Fruit fly (Drosophila melanogaster) whole organism, adult: Measurements from ENCODE around the gene Snoo.

Experiments
- CG11617 ChIP-seq: fragments of 200-800 bp; sonication (Bioruptor generic); optimal IDR thresholded peaks from 2 replicates; lab custom pipeline; 2017; ENCODE audit warnings: mild to moderate bottlenecking, missing biosample characterization, missing genetic modification reagents, missing genetic modification characterization
- CG12768 ChIP-seq: fragments of 200-800 bp; sonication (Bioruptor generic); optimal IDR thresholded peaks from 2 replicates; lab custom pipeline; 2017; ENCODE audit warnings: missing biosample characterization, missing genetic modification characterization, mild to moderate bottlenecking, moderate library complexity, missing genetic modification reagents
- CG14711 ChIP-seq: fragments of 200-800 bp; sonication (Bioruptor generic); optimal IDR thresholded peaks from 2 replicates; lab custom pipeline; 2018; ENCODE audit warnings: missing biosample characterization, mild to moderate bottlenecking, missing genetic modification characterization, moderate library complexity
- CG1620 ChIP-seq: fragments of 200-800 bp; sonication (Bioruptor generic); optimal IDR thresholded peaks from 2 replicates; lab custom pipeline; 2016; ENCODE audit warnings: missing biosample characterization, missing genetic modification characterization
- CG33017 ChIP-seq: fragments of 200-800 bp; sonication (Bioruptor generic); optimal IDR thresholded peaks from 2 replicates; lab custom pipeline; 2018; ENCODE audit warnings: missing biosample characterization, mild to moderate bottlenecking, missing genetic modification characterization, moderate library complexity
- CG5204 ChIP-seq: fragments of 200-800 bp; sonication (Bioruptor generic); optimal IDR thresholded peaks from 2 replicates; lab custom pipeline; 2016; ENCODE audit warnings: missing biosample characterization, missing genetic modification characterization
- CG7045 ChIP-seq: fragments of 200-800 bp; sonication (Bioruptor generic); optimal IDR thresholded peaks from 2 replicates; lab custom pipeline; 2017; ENCODE audit warnings: missing biosample characterization, mild to moderate bottlenecking, missing genetic modification characterization
- CG7101 ChIP-seq: fragments of 200-800 bp; sonication (Bioruptor generic); optimal IDR thresholded peaks from 2 replicates; lab custom pipeline; 2018; ENCODE audit warnings: missing biosample characterization, mild to moderate bottlenecking, missing genetic modification characterization, moderate library complexity
- Clk ChIP-seq: fragments of 200-800 bp; sonication (Bioruptor generic); optimal IDR thresholded peaks from 2 replicates; lab custom pipeline; 2017; ENCODE audit warnings: missing biosample characterization, missing genetic modification characterization
- Crg-1 ChIP-seq: fragments of 200-800 bp; sonication (Bioruptor generic); optimal IDR thresholded peaks from 2 replicates; lab custom pipeline; 2016; ENCODE audit warnings: missing biosample characterization, missing genetic modification characterization
- Hr96 ChIP-seq: fragments of 200-800 bp; sonication (Bioruptor generic); optimal IDR thresholded peaks from 2 replicates; lab custom pipeline; 2016; ENCODE audit warnings: missing biosample characterization, missing genetic modification characterization
- Mnt ChIP-seq: fragments of 200-800 bp; sonication (Bioruptor generic); optimal IDR thresholded peaks from 2 replicates; lab custom pipeline; 2016; ENCODE audit warnings: missing biosample characterization, mild to moderate bottlenecking, missing genetic modification characterization
- bab1 ChIP-seq: fragments of 200-800 bp; sonication (Bioruptor generic); optimal IDR thresholded peaks from 3 replicates; lab custom pipeline; 2019; ENCODE audit warnings: missing biosample characterization, mild to moderate bottlenecking, missing genetic modification characterization, moderate library complexity
- cic ChIP-seq: fragments of 200-800 bp; sonication (Bioruptor generic); optimal IDR thresholded peaks from 2 replicates; lab custom pipeline; 2017; ENCODE audit warnings: missing biosample characterization, mild to moderate bottlenecking, missing genetic modification characterization, moderate library complexity
- cnc ChIP-seq, 2 experiments: fragments of >200 bp; optimal IDR thresholded peaks; 2 replicates each; lab custom pipeline; 2017
- kay ChIP-seq: fragments of 200-800 bp; sonication (Bioruptor generic); peaks from one replicate; lab custom pipeline; 2016; ENCODE audit warnings: missing biosample characterization, missing genetic modification characterization, borderline replicate concordance
- ovo ChIP-seq: fragments of 200-800 bp; sonication (Bioruptor generic); optimal IDR thresholded peaks from 2 replicates; lab custom pipeline; 2016; ENCODE audit warnings: missing biosample characterization, missing genetic modification characterization
- pad ChIP-seq: fragments of 200-800 bp; sonication (Bioruptor generic); optimal IDR thresholded peaks from 3 replicates; lab custom pipeline; 2017; ENCODE audit warnings: missing biosample characterization, missing genetic modification characterization, mild to moderate bottlenecking, moderate library complexity, missing genetic modification reagents
- tj ChIP-seq: fragments of 200-800 bp; sonication (Bioruptor generic); optimal IDR thresholded peaks from 3 replicates; lab custom pipeline; 2017; ENCODE audit warnings: missing biosample characterization, mild to moderate bottlenecking, missing genetic modification characterization, moderate library complexity
- toe ChIP-seq: fragments of 200-800 bp; sonication (Bioruptor generic); optimal IDR thresholded peaks from 2 replicates; lab custom pipeline; 2016; ENCODE audit warnings: missing biosample characterization, missing genetic modification characterization

Snoo gene

DNA sequence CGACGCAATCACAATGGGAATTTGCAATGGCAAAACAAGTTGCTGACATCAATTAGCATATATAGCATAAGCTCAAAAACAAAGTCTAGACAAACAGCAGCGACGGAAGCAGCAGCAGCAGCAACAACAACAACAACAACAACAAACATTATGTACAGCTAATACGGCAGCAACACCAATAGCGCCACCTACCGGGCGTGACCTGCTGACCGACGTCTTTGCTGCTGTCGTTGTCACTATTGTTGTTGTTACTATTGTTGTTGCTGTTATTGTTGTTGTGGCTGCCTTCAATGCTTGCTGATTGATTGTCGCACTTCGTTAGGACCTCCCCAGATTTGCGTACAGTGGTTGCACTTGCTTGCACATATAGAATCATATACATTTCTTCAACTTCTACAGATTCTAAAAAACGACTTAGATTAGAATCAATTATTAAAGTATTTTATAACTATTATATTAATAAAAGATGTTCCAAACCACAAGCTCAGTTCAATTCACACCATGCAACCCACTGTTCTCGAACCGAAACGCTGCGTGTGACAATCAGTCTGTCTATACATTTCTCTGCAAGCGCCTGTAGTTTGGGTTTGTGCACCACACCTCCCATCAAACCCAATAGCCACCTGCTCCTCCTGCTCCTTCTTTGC, 30.5 kb downstream of the Snoo start:
- no peak for TF ChIP-seq CG1620 (GFP tag; lab: Kevin White, UChicago)

DNA sequence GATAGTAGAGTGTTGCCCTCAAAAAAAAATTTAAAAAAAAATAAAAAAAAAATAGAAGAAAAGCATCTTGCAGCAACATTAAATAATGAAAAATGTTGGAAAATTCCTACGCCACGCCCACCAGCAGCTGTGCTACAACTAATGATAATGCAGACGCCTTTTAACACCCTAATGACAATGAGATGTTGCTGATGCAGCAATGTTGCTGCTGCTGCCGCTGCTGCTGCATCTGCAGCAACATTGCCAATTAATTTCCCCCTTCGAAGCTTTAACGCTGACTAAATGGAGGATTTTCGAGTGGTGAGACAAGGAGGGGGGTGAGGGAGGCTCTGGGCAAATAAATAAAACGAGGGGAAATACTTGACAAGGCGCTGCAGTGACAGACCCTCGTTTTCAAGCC, 31.6 kb downstream of the Snoo start:
- TF ChIP-seq CG7045 (no peak), kay (GFP tag; lab: Kevin White, UChicago) (peak; percentile 58)

DNA sequence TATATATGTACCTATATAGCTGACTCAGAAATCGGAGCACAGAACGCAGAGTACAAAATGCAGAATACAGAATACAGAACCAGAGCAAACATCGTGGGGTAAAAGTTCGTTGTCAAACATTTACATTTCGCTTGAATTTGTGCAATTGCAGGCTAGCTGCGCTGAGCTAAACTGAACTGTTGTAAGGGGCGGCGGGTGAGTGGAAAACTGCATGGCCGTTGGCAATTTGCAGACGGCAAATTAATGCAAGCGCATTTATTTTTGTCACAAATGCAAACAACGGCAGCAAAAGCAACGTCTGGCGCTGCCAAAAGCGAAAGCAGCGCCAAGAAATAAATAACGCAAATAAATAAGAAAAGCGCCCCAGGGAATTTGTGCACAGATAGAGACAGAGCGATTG, 32.1 kb downstream of the Snoo start:
- TF ChIP-seq bab1 (GFP tag; lab: Kevin White, UChicago) = no peak
- TF ChIP-seq CG1620 (GFP tag; lab: Kevin White, UChicago) = no peak
- TF ChIP-seq pad (GFP tag; lab: Kevin White, UChicago) = peak; percentile 44
- peak; percentile 84 for TF ChIP-seq CG12768 (GFP tag; lab: Kevin White, UChicago)
- TF ChIP-seq cic = no peak
- TF ChIP-seq Clk (GFP tag; lab: Kevin White, UChicago) = peak; percentile 3
- no peak for TF ChIP-seq Crg-1
- TF ChIP-seq toe (GFP tag; lab: Kevin White, UChicago) = peak; percentile 5
- TF ChIP-seq CG5204 (GFP tag; lab: Kevin White, UChicago) = peak; percentile 4
- TF ChIP-seq Mnt (GFP tag; lab: Kevin White, UChicago) = no peak
- no peak for TF ChIP-seq CG7045
- TF ChIP-seq kay (GFP tag; lab: Kevin White, UChicago) = no peak
- TF ChIP-seq CG14711 = no peak
- TF ChIP-seq CG7101 (tag; lab: Kevin White, UChicago) = no peak
- TF ChIP-seq ovo (GFP tag; lab: Kevin White, UChicago) = no peak
- peak; percentile 98 for TF ChIP-seq tj
- peak; percentile 50 for TF ChIP-seq CG33017 (tag; lab: Kevin White, UChicago)
- peak; percentile 36 for TF ChIP-seq Hr96 (GFP tag; lab: Kevin White, UChicago)
- no peak for TF ChIP-seq CG11617 (GFP tag; lab: Kevin White, UChicago)
- TF ChIP-seq cnc (optimal IDR thresholded peaks at IDR 0.05; lab: Kevin White, UChicago) = no peak

DNA sequence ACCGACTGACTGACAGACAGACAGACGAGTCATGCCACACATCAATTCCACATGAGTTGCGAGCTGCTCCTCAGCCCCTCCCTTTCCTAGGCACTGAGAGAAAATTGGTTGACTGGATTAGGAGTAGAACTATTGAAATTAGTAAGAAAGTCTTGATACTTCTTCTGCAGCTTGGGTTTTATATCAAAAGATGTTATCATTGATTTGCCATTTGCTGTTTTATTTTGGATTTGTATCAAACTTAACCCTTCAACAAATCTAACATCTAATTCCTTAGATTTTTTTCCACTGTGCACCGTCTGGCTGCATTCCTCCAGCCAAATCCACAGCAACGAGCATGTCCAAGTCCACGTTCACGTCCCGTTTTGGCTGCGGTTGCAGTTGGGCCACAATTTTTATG, 34.2 kb downstream of the Snoo start:
- no peak for TF ChIP-seq CG5204 (GFP tag; lab: Kevin White, UChicago)
- TF ChIP-seq pad (GFP tag; lab: Kevin White, UChicago) = no peak
- TF ChIP-seq Hr96 (GFP tag; lab: Kevin White, UChicago) = no peak
- no peak for TF ChIP-seq CG33017 (tag; lab: Kevin White, UChicago)
- no peak for TF ChIP-seq toe (GFP tag; lab: Kevin White, UChicago)
- TF ChIP-seq CG12768 (GFP tag; lab: Kevin White, UChicago) = no peak

DNA sequence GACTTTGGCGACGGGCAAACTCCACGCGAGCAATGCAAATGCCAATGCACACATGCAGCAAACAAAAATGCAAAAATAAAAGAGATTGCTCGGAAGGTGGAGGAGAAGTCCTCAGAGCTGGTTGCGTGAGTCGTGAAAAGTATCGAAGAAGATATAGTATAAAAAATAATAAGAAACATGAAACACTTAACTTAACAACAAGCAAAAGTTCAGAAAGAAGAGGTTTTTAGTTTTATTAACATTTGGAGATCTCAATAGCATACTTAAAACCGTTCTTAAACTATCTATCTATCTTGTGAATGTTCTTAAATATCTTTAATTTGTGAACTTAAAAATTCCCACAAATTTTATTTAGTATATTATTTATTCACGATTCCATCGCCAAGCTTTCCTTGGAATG, 35.0 kb downstream of the Snoo start:
- TF ChIP-seq Hr96 (GFP tag; lab: Kevin White, UChicago) = no peak
- TF ChIP-seq CG11617 (GFP tag; lab: Kevin White, UChicago) = no peak
- TF ChIP-seq kay (GFP tag; lab: Kevin White, UChicago) = peak; percentile 73
- no peak for TF ChIP-seq bab1 (GFP tag; lab: Kevin White, UChicago)
- no peak for TF ChIP-seq cnc (optimal IDR thresholded peaks at IDR 0.05; lab: Kevin White, UChicago)
- no peak for TF ChIP-seq toe (GFP tag; lab: Kevin White, UChicago)

DNA sequence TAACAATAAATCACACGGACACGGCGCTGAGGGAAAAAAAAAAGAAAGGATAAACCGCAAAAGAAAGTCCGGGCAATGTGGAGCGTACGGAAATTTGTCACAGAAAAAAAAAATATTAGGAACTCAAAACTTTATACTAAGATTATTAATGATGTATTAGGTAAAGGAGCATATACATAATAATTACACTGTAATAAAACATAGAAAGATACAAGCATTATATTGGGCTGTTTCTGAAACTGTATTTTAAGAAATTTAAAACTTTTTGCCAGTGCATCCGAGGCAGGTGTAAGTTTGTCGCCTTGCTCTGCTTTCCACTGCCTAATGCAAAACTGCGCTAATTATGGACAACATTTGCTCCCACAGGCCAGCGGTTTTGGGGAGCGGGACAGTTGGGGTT, 39.0 kb downstream of the Snoo start:
- no peak for TF ChIP-seq CG11617 (GFP tag; lab: Kevin White, UChicago)
- no peak for TF ChIP-seq pad (GFP tag; lab: Kevin White, UChicago)
- no peak for TF ChIP-seq cic
- no peak for TF ChIP-seq toe (GFP tag; lab: Kevin White, UChicago)
- no peak for TF ChIP-seq Hr96 (GFP tag; lab: Kevin White, UChicago)
- TF ChIP-seq CG7045 = no peak
- no peak for TF ChIP-seq bab1 (GFP tag; lab: Kevin White, UChicago)
- no peak for TF ChIP-seq CG5204 (GFP tag; lab: Kevin White, UChicago)
- TF ChIP-seq CG7101 (tag; lab: Kevin White, UChicago) = no peak
- no peak for TF ChIP-seq cnc (optimal IDR thresholded peaks at IDR 0.05; lab: Kevin White, UChicago)
- TF ChIP-seq CG33017 (tag; lab: Kevin White, UChicago) = no peak
- no peak for TF ChIP-seq Clk (GFP tag; lab: Kevin White, UChicago)
- no peak for TF ChIP-seq Mnt (GFP tag; lab: Kevin White, UChicago)
- TF ChIP-seq CG14711 = no peak
- TF ChIP-seq CG1620 (GFP tag; lab: Kevin White, UChicago) = no peak
- no peak for TF ChIP-seq kay (GFP tag; lab: Kevin White, UChicago)
- no peak for TF ChIP-seq tj
- no peak for TF ChIP-seq Crg-1
- no peak for TF ChIP-seq CG12768 (GFP tag; lab: Kevin White, UChicago)
- no peak for TF ChIP-seq ovo (GFP tag; lab: Kevin White, UChicago)

DNA sequence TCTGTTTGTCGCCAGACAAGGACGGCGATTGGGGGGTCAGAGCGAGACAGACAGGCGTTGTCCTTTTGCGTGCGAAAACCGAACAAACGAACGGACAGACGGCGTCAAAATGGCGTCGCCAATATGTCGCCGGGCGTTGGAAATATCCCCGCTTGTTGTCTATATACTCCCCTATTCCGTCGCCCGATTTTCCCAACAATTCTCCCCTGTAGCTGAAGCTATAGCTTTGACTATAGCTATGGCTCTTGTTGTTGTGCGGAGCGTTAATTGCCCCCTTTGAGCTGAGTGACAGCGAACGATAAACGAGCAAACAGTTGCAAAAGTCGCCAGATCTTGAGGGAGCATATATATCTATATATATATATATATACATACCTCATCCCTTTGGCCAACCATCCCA, 39.8 kb downstream of the Snoo start:
- TF ChIP-seq CG14711 (no peak), toe (GFP tag; lab: Kevin White, UChicago) (no peak), CG5204 (GFP tag; lab: Kevin White, UChicago) (no peak), bab1 (GFP tag; lab: Kevin White, UChicago) (no peak), cic (no peak), Hr96 (GFP tag; lab: Kevin White, UChicago) (no peak)
